Worm (Caenorhabditis elegans): Measurements from ENCODE around the gene C06E7.4.

DNA sequence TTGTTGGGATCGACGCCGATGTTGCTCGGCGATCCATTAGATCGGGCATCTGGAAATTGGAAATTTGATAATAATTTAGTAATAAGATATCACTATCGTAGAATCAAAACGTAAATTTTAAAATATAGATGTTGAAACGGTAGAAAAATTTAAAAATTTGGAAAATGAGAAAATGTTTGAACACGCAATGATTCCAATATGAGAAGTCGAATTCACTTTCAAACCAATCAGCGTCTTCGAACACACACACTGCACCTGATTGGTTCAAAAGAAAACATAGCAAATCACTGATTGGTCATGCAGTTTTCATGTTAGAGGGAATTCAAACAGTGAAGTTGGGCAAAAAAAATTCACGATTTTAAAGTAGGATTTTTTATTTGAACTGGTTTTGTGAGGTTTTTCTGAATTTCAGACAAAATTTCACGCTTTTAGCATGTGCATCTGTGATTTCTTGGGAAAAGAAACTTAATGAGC, 43.6 kb upstream of the C06E7.4 start, which contains the start of gene H04M03.12:
- no peak for TF ChIP-seq sox-4 (tag; optimal IDR thresholded peaks at IDR 0.05)
- TF ChIP-seq nhr-19 (GFP tag; conservative IDR thresholded peaks at IDR 0.05) = no peak
- no peak for TF ChIP-seq vab-15 (tag; optimal IDR thresholded peaks at IDR 0.05)
- TF ChIP-seq lin-15B (tag; optimal IDR thresholded peaks at IDR 0.05) = no peak

Measured in whole organism, L1 larva.